Worm (Caenorhabditis elegans) whole organism, L1 larva: ENCODE measurements around the gene arrd-6.

Experiments
- ama-1 ChIP-seq: fragments of 150-350 bp; optimal IDR thresholded peaks from 2 replicates; lab custom pipeline; 2014
- pqm-1 ChIP-seq: sonication (generic microtip); optimal IDR thresholded peaks from 3 replicates; lab custom pipeline; 2017; ENCODE audit warnings: missing biosample characterization, missing genetic modification characterization

DNA sequence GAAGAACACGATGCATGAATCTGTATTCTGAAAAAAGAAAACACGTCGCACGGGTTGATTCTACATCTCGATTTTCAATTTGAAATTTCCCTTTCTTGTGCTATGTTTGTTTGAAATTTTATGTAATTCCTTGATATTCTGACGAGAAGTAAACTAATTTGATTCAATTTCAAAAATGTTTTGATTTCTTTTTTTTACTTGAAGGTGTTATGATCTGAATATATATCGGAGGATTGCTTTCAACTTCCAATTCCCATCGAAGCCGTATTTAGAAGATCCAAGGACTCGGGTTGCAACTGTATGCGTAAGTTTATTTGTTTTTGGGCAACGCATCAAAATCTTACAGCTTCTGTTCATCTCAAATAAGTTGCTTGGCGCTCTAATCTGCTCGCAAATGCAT is 15.2 kb upstream of the arrd-6 start, which contains the start of gene F40F8.1:
- TF ChIP-seq ama-1 (lab: Kevin White, UChicago) (no peak), pqm-1 (tag; lab: Kevin White, UChicago) (no peak)
